Worm (Caenorhabditis elegans): ENCODE results near the gene T24C2.3.

DNA sequence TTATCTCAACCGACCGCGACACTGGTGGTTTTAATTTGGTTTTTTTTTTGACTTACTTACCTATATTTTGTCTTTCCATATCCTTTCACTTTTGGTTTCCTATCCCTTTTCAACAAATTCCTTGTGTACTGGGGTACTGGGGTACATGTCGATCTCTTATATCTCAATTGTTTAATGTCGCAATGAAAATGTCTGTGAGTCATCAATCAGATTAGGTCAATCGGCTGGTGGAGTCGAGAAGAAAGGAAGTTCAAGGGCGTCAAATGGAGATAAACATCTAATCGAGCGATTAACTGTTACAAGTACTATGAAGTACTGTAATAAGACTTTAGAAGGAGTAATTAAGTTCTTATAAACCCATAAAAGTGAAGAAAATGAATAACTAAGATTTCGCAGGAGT lies 32.6 kb downstream of the T24C2.3 start:
- TF ChIP-seq ces-1 (GFP tag; optimal IDR thresholded peaks at IDR 0.05) (no peak), hlh-11 (tag; optimal IDR thresholded peaks at IDR 0.05) (no peak)

All from whole organism, L4 larva.